Fruit fly (Drosophila melanogaster) whole organism: ENCODE results near the gene CG10035.
A peak's percentile ranks its signal among the peaks of the same experiment; 100 is the strongest.

ENCODE experiments used
- CG8478 ChIP-seq: fragments of >200 bp; optimal IDR thresholded peaks from 2 replicates; lab custom pipeline; 2018; ENCODE audit warnings: inconsistent platforms
- Dll ChIP-seq: fragments of >200 bp; optimal IDR thresholded peaks from 2 replicates; lab custom pipeline; 2017
- EcR ChIP-seq, 2 experiments: fragments of >200 bp; optimal IDR thresholded peaks; 2 replicates each; lab custom pipeline; 2017; ENCODE audit warnings: missing biosample characterization in 2 of 2, missing genetic modification characterization in 2 of 2, missing genetic modification reagents in 2 of 2
- pan ChIP-seq: fragments of >200 bp; optimal IDR thresholded peaks from 2 replicates; lab custom pipeline; 2017
- psq ChIP-seq: fragments of >200 bp; optimal IDR thresholded peaks from 2 replicates; lab custom pipeline; 2017
- usp ChIP-seq: fragments of >200 bp; optimal IDR thresholded peaks from 2 replicates; lab custom pipeline; 2017; ENCODE audit warnings: missing biosample characterization, missing genetic modification characterization, mixed read lengths

Gene CG10035

dm6 chr3R:12383036-12383435 is 545 bp upstream of the CG10035 start, which contains the start of gene GstD11:
Gene GstD11 (plus strand): TSS chr3R:12383336.
- TF ChIP-seq CG8478 (lab: Kevin White, UChicago): no peak
- no peak for TF ChIP-seq EcR (GFP tag; optimal IDR thresholded peaks at IDR 0.05; lab: Kevin White, UChicago)
- no peak for TF ChIP-seq psq
- no peak for TF ChIP-seq usp
- TF ChIP-seq pan (lab: Kevin White, UChicago): no peak
- no peak for TF ChIP-seq Dll

dm6 chr3R:12381130-12381700 is 1.3 kb downstream of the CG10035 start:
- TF ChIP-seq Dll (no peak), psq (no peak), EcR (GFP tag; optimal IDR thresholded peaks at IDR 0.05; lab: Kevin White, UChicago) (peak in 1 of 2 experiments; percentile 95), pan (lab: Kevin White, UChicago) (no peak), CG8478 (lab: Kevin White, UChicago) (no peak)

- TF ChIP-seq psq: no peak
- no peak for TF ChIP-seq EcR (GFP tag; optimal IDR thresholded peaks at IDR 0.05; lab: Kevin White, UChicago)
- no peak for TF ChIP-seq Dll
- no peak for TF ChIP-seq CG8478 (lab: Kevin White, UChicago)
- no peak for TF ChIP-seq usp
- no peak for TF ChIP-seq pan (lab: Kevin White, UChicago)
Measured at dm6 chr3R:12379708-12380107, 2.8 kb downstream of the CG10035 start, which contains the start of gene GstD8. Gene GstD8 (plus strand): TSS chr3R:12380008.

DNA sequence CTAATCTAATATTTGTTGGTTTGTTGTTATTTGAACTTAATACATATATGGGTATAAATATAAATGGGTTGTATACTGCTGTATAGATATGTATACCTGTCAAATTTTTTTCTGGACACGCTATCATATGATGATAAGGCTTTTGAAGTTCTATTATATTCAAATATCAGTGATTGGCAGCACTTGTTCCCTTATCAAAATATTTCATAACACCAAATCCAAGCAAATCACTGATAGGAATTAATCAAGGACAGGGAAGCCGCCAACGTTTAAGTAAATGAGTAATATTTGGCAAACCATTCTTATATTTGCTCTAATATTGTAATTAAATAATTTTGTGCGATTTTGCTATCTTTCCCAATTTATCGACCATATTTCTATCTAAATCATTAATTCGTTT is 3.2 kb downstream of the CG10035 start:
- TF ChIP-seq pan (lab: Kevin White, UChicago) (no peak), usp (no peak), EcR (GFP tag; optimal IDR thresholded peaks at IDR 0.05; lab: Kevin White, UChicago) (no peak), Dll (no peak), CG8478 (lab: Kevin White, UChicago) (no peak), psq (no peak)

DNA sequence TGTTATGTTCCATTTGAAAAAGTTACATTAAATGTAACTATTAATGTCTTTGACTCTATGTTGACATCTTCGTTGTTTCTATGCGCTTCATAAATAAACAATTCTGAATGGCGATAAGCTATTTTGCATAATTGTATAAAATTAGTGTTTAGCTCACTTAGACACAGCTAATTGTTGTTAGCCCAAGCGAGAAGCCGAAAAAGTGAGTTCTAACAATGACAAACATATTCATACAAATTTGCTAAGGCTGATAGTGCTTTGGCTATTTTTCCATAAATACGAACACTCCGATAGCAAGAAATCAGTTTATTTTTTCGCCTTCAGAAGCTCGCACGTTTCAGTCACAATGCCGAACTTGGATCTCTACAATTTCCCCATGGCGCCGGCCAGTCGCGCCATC is 4.3 kb downstream of the CG10035 start, which contains the start of gene GstD7:
Gene GstD7 (plus strand): TSS at position 301 of the 400 bp plus-strand sequence.
- TF ChIP-seq Dll: no peak
- no peak for TF ChIP-seq pan (lab: Kevin White, UChicago)
- no peak for TF ChIP-seq EcR (GFP tag; optimal IDR thresholded peaks at IDR 0.05; lab: Kevin White, UChicago)
- TF ChIP-seq usp: no peak
- no peak for TF ChIP-seq psq
- no peak for TF ChIP-seq CG8478 (lab: Kevin White, UChicago)

DNA sequence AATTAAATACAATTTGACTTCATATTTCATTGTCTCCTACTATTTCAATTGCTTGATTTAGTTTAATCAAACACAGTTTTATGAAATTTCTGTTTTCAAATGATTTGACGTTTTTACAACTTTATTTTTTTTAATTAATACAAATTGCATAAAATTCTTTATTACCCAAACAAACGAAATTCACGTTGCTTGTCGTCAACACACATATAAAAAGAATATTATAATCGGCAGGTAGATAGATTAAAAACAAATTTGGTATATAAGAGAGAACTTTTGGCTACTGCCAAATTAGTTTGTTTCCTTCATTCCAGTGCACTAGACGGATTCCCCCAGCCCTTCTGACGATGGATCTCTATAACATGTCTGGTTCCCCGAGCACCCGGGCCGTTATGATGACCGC is 5.7 kb downstream of the CG10035 start, which contains the start of gene GstD6:
Gene GstD6 (plus strand): TSS at position 301 of the 400 bp plus-strand sequence.
- TF ChIP-seq EcR (GFP tag; optimal IDR thresholded peaks at IDR 0.05; lab: Kevin White, UChicago) (no peak), pan (lab: Kevin White, UChicago) (no peak), CG8478 (lab: Kevin White, UChicago) (no peak), usp (no peak), psq (no peak), Dll (no peak)

- TF ChIP-seq psq (no peak), EcR (GFP tag; optimal IDR thresholded peaks at IDR 0.05; lab: Kevin White, UChicago) (no peak), pan (lab: Kevin White, UChicago) (no peak), Dll (no peak), CG8478 (lab: Kevin White, UChicago) (no peak), usp (no peak)
Measured at dm6 chr3R:12375258-12375783, 7.2 kb downstream of the CG10035 start, which contains the start of gene GstD5. Gene GstD5 (plus strand): TSS chr3R:12375733.

DNA sequence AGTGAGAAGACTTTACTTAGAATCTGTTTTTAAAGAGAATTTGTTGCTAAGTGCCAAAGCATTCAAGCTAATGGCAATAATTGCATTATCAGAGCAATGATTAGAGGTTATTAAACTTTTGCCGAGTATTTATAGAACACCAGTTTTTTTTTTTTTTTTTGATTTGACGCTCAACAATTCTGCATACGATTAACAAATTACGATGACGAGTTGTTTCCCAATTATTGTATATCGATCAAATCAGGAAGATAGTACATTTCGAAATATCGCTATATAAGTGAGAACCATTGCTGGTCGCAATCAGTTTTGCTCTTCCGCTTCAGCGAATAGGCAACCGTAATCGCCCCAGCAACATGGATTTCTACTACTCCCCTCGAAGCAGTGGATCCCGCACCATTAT is 8.7 kb downstream of the CG10035 start, which contains the start of gene GstD4:
Gene GstD4 (plus strand): TSS at position 301 of the 400 bp plus-strand sequence.
- TF ChIP-seq pan (lab: Kevin White, UChicago) (no peak), CG8478 (lab: Kevin White, UChicago) (no peak), EcR (GFP tag; optimal IDR thresholded peaks at IDR 0.05; lab: Kevin White, UChicago) (no peak), Dll (no peak), psq (no peak)

dm6 chr3R:12372800-12373199 is 9.7 kb downstream of the CG10035 start, which contains the start of gene GstD3:
Gene GstD3 (plus strand): TSS chr3R:12373068.
- TF ChIP-seq psq (no peak), pan (lab: Kevin White, UChicago) (no peak), EcR (GFP tag; optimal IDR thresholded peaks at IDR 0.05; lab: Kevin White, UChicago) (no peak), usp (no peak), CG8478 (lab: Kevin White, UChicago) (no peak), Dll (no peak)

dm6 chr3R:12371671-12372070 is 10.8 kb downstream of the CG10035 start, which contains the start of gene GstD2:
Gene GstD2 (plus strand): TSS chr3R:12371971.
- no peak for TF ChIP-seq EcR (GFP tag; optimal IDR thresholded peaks at IDR 0.05; lab: Kevin White, UChicago)
- no peak for TF ChIP-seq usp
- TF ChIP-seq Dll: no peak
- no peak for TF ChIP-seq psq
- TF ChIP-seq pan (lab: Kevin White, UChicago): no peak
- TF ChIP-seq CG8478 (lab: Kevin White, UChicago): no peak

DNA sequence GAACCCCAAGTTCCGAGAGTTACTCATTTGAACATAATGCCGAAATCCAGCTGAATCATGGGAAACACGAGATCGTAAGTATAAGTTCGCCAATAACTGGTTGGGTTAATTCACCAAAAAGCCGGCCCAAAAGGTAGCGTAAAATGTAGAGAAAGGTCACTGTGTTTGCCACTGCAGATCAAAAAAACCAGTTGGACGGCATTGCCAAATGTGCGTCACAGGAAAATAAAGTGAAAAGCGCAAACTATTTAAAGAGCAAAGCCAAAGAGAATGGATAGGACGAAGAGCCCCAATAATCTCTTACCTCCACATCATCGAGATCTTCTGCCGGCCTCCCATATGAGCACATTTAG is 11.9 kb downstream of the CG10035 start:
- TF ChIP-seq EcR (GFP tag; optimal IDR thresholded peaks at IDR 0.05; lab: Kevin White, UChicago) (peak in 1 of 2 experiments; percentile 64), usp (no peak)

DNA sequence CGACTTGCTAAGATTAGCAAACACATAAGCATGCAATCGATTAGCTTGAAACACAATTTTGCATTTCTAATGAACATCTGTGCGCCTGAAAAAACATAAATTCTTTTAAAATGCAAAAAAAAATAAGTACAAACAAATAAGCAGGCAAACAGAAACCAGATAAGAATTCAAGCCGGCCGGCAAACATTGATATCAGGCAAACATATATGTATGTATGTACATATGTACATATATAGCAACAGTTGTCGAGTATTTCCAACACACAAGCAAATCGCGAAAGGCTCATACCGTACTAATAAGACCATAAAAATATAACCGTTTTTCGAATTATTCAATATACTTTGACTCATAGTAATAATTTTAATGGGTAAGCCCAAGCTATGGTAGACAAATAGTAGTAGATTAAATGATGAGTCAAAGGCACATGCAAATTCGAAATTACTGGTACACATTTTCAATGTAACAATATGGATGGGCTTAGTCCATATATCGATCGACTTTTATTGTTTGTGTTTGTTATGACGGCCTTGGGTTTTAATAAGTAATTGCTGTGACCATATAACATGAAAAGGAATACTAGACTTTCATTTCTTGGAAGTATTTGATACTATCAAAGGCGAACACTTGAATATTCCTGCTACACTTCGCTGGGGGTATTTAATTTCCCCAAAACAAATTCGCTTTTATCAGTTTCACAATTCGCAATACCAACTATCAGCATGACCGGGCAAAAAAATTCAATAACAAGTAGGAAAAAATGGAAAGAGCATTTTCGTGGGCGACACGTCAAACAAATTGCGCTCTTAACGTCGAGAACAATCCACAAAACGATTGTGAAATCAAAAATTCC is 12.5 kb downstream of the CG10035 start:
- no peak for TF ChIP-seq EcR (GFP tag; optimal IDR thresholded peaks at IDR 0.05; lab: Kevin White, UChicago)
